Fruit fly (Drosophila melanogaster): ENCODE measurements around the gene tmod.
A peak's percentile ranks its signal among the peaks of the same experiment; 100 is the strongest.

tmod gene

dm6 chr3R:30531989-30532653, at the start of gene tmod:
TSS of gene tmod (plus strand) at chr3R:30532607.
- TF ChIP-seq psq (optimal IDR thresholded peaks at IDR 0.05) (no peak), Dll (optimal IDR thresholded peaks at IDR 0.05) (peak; percentile 82), CG8478 (optimal IDR thresholded peaks at IDR 0.05) (no peak), EcR (GFP tag; optimal IDR thresholded peaks at IDR 0.05) (no peak)

dm6 chr3R:30487828-30488227, 44.6 kb upstream of the tmod start, which contains the start of gene Jon99Fii:
TSS of gene Jon99Fii (minus strand) at chr3R:30487928.
- no peak for TF ChIP-seq CG8478 (optimal IDR thresholded peaks at IDR 0.05)
- no peak for TF ChIP-seq pan (optimal IDR thresholded peaks at IDR 0.05)
- TF ChIP-seq EcR (GFP tag; optimal IDR thresholded peaks at IDR 0.05) = no peak
- no peak for TF ChIP-seq usp (GFP tag; optimal IDR thresholded peaks at IDR 0.05)
- TF ChIP-seq psq (optimal IDR thresholded peaks at IDR 0.05) = no peak
- no peak for TF ChIP-seq Dll (optimal IDR thresholded peaks at IDR 0.05)

DNA sequence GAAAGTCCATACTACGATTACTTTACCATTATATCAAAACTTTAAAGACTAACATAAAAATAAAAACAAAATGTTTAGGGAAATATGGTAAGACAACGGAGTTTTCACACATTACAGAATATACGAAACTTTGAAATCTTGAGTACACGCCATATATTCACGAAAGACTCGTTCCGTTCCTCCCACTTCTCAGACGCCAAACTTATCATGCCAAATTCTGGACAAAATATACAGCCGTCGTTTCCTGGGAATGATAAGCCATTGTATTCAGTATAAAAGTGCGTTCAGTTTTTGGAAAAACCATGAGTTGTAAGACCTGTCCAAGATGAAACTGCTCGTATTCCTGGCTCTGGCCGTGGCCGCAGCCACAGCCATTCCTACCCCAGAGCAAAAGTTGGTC, 43.7 kb upstream of the tmod start, which contains the start of gene Jon99Fi:
Jon99Fi (plus strand) TSS at position 301 of the 400 bp plus-strand sequence.
- TF ChIP-seq usp (GFP tag; optimal IDR thresholded peaks at IDR 0.05) = no peak

- TF ChIP-seq psq (optimal IDR thresholded peaks at IDR 0.05) (no peak), pan (optimal IDR thresholded peaks at IDR 0.05) (no peak), CG8478 (optimal IDR thresholded peaks at IDR 0.05) (no peak), usp (GFP tag; optimal IDR thresholded peaks at IDR 0.05) (no peak), Dll (optimal IDR thresholded peaks at IDR 0.05) (no peak), EcR (GFP tag; optimal IDR thresholded peaks at IDR 0.05) (no peak)
Observed at dm6 chr3R:30489797-30490196, 42.6 kb upstream of the tmod start, which contains the start of gene PH4alphaSG2. TSS of gene PH4alphaSG2 (plus strand) at chr3R:30490074.

DNA sequence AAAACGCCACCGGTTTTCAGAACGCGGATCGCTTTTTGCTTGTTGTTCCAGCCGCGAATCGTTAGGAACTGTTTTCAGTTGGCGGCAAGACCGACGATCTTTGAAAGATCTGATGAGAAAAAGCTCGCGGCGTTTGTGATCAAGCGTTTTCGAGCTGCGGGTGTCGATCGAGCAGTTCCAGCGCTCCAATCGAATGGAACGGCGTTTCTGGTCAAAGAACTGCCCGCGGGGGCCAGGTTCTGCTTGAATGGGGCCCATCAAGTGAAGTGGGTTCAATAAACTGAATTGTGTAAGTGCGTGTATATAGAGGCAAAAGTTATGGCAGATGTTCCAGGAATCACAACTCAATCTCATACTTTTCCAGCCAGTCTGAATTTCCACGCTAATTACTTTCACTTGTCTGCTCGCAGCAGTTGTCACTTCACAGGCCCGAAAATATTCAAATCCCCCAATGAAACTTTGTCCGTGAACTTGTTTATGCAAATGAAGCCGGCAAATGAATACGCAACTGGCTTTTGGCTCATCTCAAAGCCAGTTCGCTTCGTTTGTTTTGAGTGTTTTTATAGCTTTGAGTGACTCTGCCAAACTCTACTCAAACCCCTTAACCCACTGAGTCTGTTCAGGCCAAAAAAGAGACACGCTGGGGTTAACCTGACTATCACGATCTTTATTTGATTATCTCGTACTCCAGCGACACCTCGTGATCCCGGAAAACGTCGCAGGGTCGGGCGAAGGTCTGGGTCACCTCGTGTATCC, 36.1 kb upstream of the tmod start, which contains the start of gene PH4alphaMP:
PH4alphaMP (minus strand) TSS at position 51 of the 756 bp plus-strand sequence.
- TF ChIP-seq EcR (GFP tag; optimal IDR thresholded peaks at IDR 0.05) = peak in 1 of 2 experiments; percentile 41
- TF ChIP-seq psq (optimal IDR thresholded peaks at IDR 0.05) = no peak

DNA sequence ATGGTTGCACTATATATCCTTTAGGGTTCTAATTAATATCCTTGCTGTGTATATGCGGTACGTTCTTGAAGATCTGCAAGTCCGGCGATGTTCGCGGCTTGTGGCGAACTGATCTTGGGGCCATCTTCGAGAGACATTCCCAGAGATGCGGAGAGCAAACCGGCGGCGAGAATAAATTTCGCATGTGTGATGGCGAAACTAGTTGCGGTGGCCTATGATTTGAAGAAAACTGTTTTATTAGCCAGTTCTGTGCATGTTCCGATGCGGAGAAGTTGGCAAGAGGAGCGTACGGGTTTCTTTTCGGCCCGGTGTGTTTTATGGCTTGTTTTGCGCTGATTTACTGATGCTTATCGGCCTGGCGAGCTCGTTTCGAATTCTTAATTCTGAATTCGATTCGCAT, 32.2 kb upstream of the tmod start, which contains the start of gene PH4alphaNE1:
PH4alphaNE1 (minus strand) TSS at position 101 of the 400 bp plus-strand sequence.
- TF ChIP-seq Dll (optimal IDR thresholded peaks at IDR 0.05) (no peak), psq (optimal IDR thresholded peaks at IDR 0.05) (no peak), usp (GFP tag; optimal IDR thresholded peaks at IDR 0.05) (no peak), pan (optimal IDR thresholded peaks at IDR 0.05) (no peak), EcR (GFP tag; optimal IDR thresholded peaks at IDR 0.05) (no peak)

DNA sequence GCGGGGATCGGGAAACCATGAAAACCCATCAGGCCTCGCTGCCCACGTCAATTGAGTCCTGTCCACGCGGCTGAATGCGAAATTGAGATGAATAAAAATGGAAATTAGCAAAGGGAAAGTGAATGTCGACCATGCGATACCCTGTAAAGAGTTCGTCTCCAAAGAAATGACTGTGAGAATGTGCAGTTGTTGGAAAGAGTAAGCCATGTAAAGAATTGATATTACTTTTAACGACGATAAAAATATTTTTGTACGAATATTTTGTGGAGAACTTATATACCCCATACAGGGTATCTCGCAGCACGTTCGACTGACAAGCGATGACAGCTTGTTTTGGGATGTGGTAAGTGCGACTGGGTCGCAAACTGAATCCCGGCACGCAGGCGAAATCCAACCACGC, 31.2 kb upstream of the tmod start:
- TF ChIP-seq pan (optimal IDR thresholded peaks at IDR 0.05) (peak; percentile 69), Dll (optimal IDR thresholded peaks at IDR 0.05) (no peak)

DNA sequence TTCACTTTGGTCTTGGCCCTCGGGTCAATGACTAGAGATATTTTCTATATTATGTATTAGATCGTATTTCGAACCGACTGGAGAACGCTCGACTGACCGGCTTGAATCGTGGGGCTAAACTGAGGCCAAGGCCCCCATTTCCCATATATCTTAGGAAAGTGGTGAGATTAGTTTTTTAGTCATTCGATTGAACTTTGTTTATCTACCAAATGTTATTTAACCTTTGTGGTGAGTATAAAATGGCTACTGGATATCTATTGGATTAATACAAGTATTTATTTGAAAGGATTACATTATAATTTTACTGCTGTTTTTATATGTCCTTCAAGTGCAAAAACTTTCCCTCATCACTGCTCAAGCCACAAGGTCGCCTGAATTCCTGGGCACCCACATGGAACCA, 29.0 kb upstream of the tmod start, which contains the start of gene CG31371:
CG31371 (minus strand) TSS at position 101 of the 400 bp plus-strand sequence.
- TF ChIP-seq Dll (optimal IDR thresholded peaks at IDR 0.05) (no peak), usp (GFP tag; optimal IDR thresholded peaks at IDR 0.05) (no peak), psq (optimal IDR thresholded peaks at IDR 0.05) (no peak), CG8478 (optimal IDR thresholded peaks at IDR 0.05) (no peak), pan (optimal IDR thresholded peaks at IDR 0.05) (no peak), EcR (GFP tag; optimal IDR thresholded peaks at IDR 0.05) (no peak)

dm6 chr3R:30505561-30506037, 26.8 kb upstream of the tmod start, which contains the start of the genes PH4alphaSG1 and CG15539:
TSS of gene PH4alphaSG1 (minus strand) at chr3R:30505661.
TSS of gene CG15539 (plus strand) at chr3R:30505987.
- no peak for TF ChIP-seq usp (GFP tag; optimal IDR thresholded peaks at IDR 0.05)
- TF ChIP-seq EcR (GFP tag; optimal IDR thresholded peaks at IDR 0.05) = no peak
- TF ChIP-seq Dll (optimal IDR thresholded peaks at IDR 0.05) = no peak
- no peak for TF ChIP-seq CG8478 (optimal IDR thresholded peaks at IDR 0.05)
- TF ChIP-seq psq (optimal IDR thresholded peaks at IDR 0.05) = no peak
- TF ChIP-seq pan (optimal IDR thresholded peaks at IDR 0.05) = no peak

DNA sequence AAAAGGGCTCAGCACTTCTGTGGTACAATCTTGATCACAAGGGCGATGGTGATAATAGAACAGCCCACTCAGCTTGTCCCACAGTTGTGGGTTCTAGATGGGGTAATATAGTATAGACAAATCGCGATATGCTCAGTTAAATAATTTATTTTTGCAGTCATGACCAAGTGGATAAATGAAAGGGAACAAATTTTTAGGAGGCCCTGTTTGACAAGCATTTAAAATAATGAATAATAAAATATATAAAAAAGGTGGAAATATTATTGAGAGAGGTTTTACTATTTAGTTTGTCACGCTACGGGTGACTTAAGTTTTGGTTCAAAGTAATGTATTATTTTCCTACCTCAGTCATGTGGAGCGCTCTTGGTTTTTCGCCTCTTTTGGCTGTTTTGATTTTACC, 24.7 kb upstream of the tmod start, which contains the start of gene CG34041:
CG34041 (plus strand) TSS at position 301 of the 400 bp plus-strand sequence.
- TF ChIP-seq Dll (optimal IDR thresholded peaks at IDR 0.05) (no peak), EcR (GFP tag; optimal IDR thresholded peaks at IDR 0.05) (no peak), psq (optimal IDR thresholded peaks at IDR 0.05) (no peak), pan (optimal IDR thresholded peaks at IDR 0.05) (no peak)

DNA sequence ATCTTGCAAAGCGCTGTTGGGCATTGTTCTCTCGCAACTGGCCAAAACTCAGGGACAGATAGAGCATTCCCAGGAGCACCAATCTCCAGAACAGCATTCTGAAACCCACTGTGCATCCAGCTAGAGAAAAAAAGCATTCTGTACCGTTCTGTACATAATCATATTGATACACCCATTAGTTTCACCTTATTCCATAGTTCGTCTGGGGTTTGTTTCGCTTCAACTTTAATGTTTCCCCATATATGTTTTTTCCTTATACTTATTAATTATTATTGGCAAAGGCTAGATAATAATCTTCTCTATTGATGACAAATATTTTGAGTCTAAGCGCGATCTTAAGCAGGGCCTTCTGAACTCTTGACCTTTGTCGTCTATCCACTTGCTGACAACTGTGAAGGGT, 20.3 kb upstream of the tmod start, which contains the start of gene PH4alphaNE2:
PH4alphaNE2 (minus strand) TSS at position 101 of the 400 bp plus-strand sequence.
- TF ChIP-seq CG8478 (optimal IDR thresholded peaks at IDR 0.05) = no peak
- TF ChIP-seq usp (GFP tag; optimal IDR thresholded peaks at IDR 0.05) = no peak
- no peak for TF ChIP-seq psq (optimal IDR thresholded peaks at IDR 0.05)
- TF ChIP-seq Dll (optimal IDR thresholded peaks at IDR 0.05) = no peak
- no peak for TF ChIP-seq EcR (GFP tag; optimal IDR thresholded peaks at IDR 0.05)
- TF ChIP-seq pan (optimal IDR thresholded peaks at IDR 0.05) = no peak

DNA sequence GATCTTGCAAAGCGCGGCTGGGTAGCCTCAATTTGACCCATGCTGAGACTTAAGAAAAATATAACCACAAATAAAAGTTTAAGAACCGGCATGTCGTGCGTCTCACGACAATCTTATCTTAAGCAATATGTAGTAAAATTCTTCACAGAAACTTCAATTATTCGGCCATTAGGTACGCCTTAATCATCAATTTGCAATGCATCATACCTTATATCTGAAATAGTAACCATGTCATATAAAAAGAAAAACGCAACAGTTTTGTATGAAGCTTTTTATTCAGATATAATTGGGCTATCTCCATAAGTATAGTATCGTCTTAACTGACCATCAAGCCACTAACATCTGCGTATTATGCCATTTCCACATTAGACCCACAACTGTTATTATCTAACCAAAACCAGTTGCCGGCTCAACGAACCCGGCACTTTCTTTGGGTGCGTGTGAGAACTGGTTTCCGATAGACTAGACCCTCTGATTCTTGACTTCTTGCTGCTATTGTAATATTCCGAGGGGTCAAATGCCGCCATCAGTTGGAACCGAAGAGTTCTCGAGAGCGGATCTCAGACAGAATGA, 18.1 kb upstream of the tmod start, which contains the start of the genes CG31524 and CG9698:
CG31524 (minus strand) TSS at position 101 of the 573 bp plus-strand sequence.
CG9698 (plus strand) TSS at position 523 of the 573 bp plus-strand sequence.
- TF ChIP-seq CG8478 (optimal IDR thresholded peaks at IDR 0.05) (no peak), EcR (GFP tag; optimal IDR thresholded peaks at IDR 0.05) (peak in 1 of 2 experiments; percentile 18)
